Worm (Caenorhabditis elegans): ENCODE measurements around the gene Y54F10AM.6.

Gene Y54F10AM.6

DNA sequence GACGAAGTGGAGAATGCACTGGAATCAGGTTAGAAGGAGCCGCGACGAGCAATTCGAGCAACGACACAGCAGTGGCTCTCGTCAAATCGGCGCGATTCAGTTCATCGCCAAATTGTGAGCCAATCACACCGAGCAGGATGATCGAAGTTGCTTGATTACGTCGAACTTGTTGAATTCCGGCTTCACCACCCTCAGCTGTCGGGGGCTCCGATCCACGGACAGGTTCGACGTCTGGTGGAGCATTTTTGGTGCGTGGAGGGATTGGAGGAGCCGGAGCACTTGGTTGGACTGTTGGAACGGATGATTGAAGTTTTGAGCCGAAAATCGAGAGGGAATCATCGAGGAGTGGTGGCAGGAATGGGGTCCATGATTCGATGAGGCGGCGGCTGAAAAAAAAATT lies 6.8 kb downstream of the Y54F10AM.6 start:
- TF ChIP-seq jun-1 (tag; optimal IDR thresholded peaks at IDR 0.05) (no peak), ceh-28 (tag; optimal IDR thresholded peaks at IDR 0.05) (no peak), pha-4 (tag; optimal IDR thresholded peaks at IDR 0.05) (no peak), nhr-67 (tag; optimal IDR thresholded peaks at IDR 0.05) (no peak), pqm-1 (tag; optimal IDR thresholded peaks at IDR 0.05) (no peak), ceh-82 (tag; optimal IDR thresholded peaks at IDR 0.05) (no peak), snpc-4 (tag; optimal IDR thresholded peaks at IDR 0.05) (no peak), R02D3.7 (tag; optimal IDR thresholded peaks at IDR 0.05) (no peak), egl-5 (tag; optimal IDR thresholded peaks at IDR 0.05) (no peak), nhr-28 (tag; optimal IDR thresholded peaks at IDR 0.05) (no peak), zag-1 (tag; optimal IDR thresholded peaks at IDR 0.05) (no peak), egl-27 (tag; optimal IDR thresholded peaks at IDR 0.05) (no peak), eor-1 (tag; optimal IDR thresholded peaks at IDR 0.05) (no peak), tbx-2 (tag; optimal IDR thresholded peaks at IDR 0.05) (no peak), sea-2 (GFP tag; optimal IDR thresholded peaks at IDR 0.05) (no peak), mml-1 (tag; optimal IDR thresholded peaks at IDR 0.05) (no peak), nhr-11 (tag; optimal IDR thresholded peaks at IDR 0.05) (no peak), fkh-2 (tag; optimal IDR thresholded peaks at IDR 0.05) (no peak), nhr-76 (tag; optimal IDR thresholded peaks at IDR 0.05) (no peak), hmg-11 (tag; optimal IDR thresholded peaks at IDR 0.05) (no peak)

DNA sequence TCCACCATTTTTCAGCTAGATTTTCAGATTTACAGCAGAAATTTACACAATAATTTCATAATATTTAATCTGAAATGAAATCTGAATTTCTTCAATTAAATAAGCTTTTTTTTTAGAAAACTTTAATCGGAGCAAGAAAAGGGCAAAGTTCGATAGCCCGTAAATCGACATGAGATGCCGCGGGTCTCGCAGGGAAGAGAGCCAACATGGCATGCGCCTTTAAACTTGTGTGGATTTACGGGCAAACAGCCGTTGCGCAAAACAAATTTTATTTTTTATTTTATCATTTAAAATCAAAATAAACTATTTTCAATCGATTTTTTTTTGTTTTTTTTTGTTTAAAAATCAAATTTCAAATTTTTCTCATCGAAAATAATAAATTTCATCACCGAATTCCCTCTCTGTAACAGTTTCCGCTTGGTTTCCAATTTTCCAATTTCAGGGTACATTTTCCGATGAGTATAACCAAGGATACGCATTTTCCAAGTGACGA lies 20.0 kb downstream of the Y54F10AM.6 start, which contains the start of the genes Y54F10AM.15, rbc-2 and ndua-8:
TSS of gene Y54F10AM.15 (minus strand) at position 59 of the 493 bp plus-strand sequence.
TSS of gene rbc-2 (minus strand) at position 69 of the 493 bp plus-strand sequence.
TSS of gene ndua-8 (plus strand) at position 443 of the 493 bp plus-strand sequence.
- TF ChIP-seq nhr-77 (tag; optimal IDR thresholded peaks at IDR 0.05) (peak; percentile 22), tbx-2 (tag; optimal IDR thresholded peaks at IDR 0.05) (peak; percentile 73), ama-1 (optimal IDR thresholded peaks at IDR 0.05) (peak; percentile 60), nhr-28 (tag; optimal IDR thresholded peaks at IDR 0.05) (no peak), nhr-43 (tag; optimal IDR thresholded peaks at IDR 0.05; ENCODE audit: poor library complexity, severe bottlenecking) (no peak), unc-39 (tag; optimal IDR thresholded peaks at IDR 0.05) (no peak), nhr-23 (tag; optimal IDR thresholded peaks at IDR 0.05) (peak; percentile 96), zag-1 (tag; optimal IDR thresholded peaks at IDR 0.05) (peak; percentile 72), aly-2 (tag; optimal IDR thresholded peaks at IDR 0.05) (peak; percentile 15), ztf-11 (tag; optimal IDR thresholded peaks at IDR 0.05) (no peak), fkh-2 (tag; optimal IDR thresholded peaks at IDR 0.05) (peak; percentile 13), ceh-9 (tag; optimal IDR thresholded peaks at IDR 0.05) (no peak), hmg-11 (tag; optimal IDR thresholded peaks at IDR 0.05) (peak; percentile 69), pha-4 (tag; optimal IDR thresholded peaks at IDR 0.05) (peak; percentile 99), lsy-12 (tag; optimal IDR thresholded peaks at IDR 0.05) (peak; percentile 76), elt-2 (tag; optimal IDR thresholded peaks at IDR 0.05) (peak; percentile 70), nhr-76 (tag; optimal IDR thresholded peaks at IDR 0.05) (no peak), ceh-16 (tag; optimal IDR thresholded peaks at IDR 0.05) (no peak), daf-12 (tag; optimal IDR thresholded peaks at IDR 0.05) (no peak), ceh-82 (tag; optimal IDR thresholded peaks at IDR 0.05) (peak; percentile 78), lin-15B (tag; optimal IDR thresholded peaks at IDR 0.05) (peak; percentile 97), ztf-4 (tag; optimal IDR thresholded peaks at IDR 0.05) (peak; percentile 29), nfya-1 (tag; optimal IDR thresholded peaks at IDR 0.05; ENCODE audit: insufficient read depth) (peak; percentile 96), egl-27 (tag; optimal IDR thresholded peaks at IDR 0.05) (peak; percentile 42), pqm-1 (tag; optimal IDR thresholded peaks at IDR 0.05) (peak; percentile 80), lin-39 (tag; optimal IDR thresholded peaks at IDR 0.05) (peak; percentile 91), fkh-10 (GFP tag; optimal IDR thresholded peaks at IDR 0.05) (peak; percentile 88), mml-1 (tag; optimal IDR thresholded peaks at IDR 0.05) (no peak), ZK546.5 (tag; optimal IDR thresholded peaks at IDR 0.05) (peak; percentile 41), elt-1 (tag; optimal IDR thresholded peaks at IDR 0.05) (peak; percentile 78), sea-2 (GFP tag; optimal IDR thresholded peaks at IDR 0.05) (no peak), ceh-28 (tag; optimal IDR thresholded peaks at IDR 0.05) (peak; percentile 82), jun-1 (tag; optimal IDR thresholded peaks at IDR 0.05) (peak; percentile 58), nhr-12 (tag; optimal IDR thresholded peaks at IDR 0.05) (no peak), egl-5 (tag; optimal IDR thresholded peaks at IDR 0.05) (peak; percentile 84), mdl-1 (tag; optimal IDR thresholded peaks at IDR 0.05) (no peak), eor-1 (tag; optimal IDR thresholded peaks at IDR 0.05) (no peak), nhr-25 (tag; optimal IDR thresholded peaks at IDR 0.05) (peak; percentile 53), nhr-67 (tag; optimal IDR thresholded peaks at IDR 0.05) (no peak), elt-3 (tag; optimal IDR thresholded peaks at IDR 0.05) (no peak), snpc-4 (tag; optimal IDR thresholded peaks at IDR 0.05) (peak; percentile 82), nhr-11 (tag; optimal IDR thresholded peaks at IDR 0.05) (peak; percentile 45), R02D3.7 (tag; optimal IDR thresholded peaks at IDR 0.05) (peak; percentile 100), nhr-237 (tag; optimal IDR thresholded peaks at IDR 0.05) (no peak), skn-1 (tag; optimal IDR thresholded peaks at IDR 0.05) (peak; percentile 87), fos-1 (tag; optimal IDR thresholded peaks at IDR 0.05) (no peak), unc-62 (GFP tag; optimal IDR thresholded peaks at IDR 0.05) (no peak)

All from whole organism, L3 larva.